Worm (Caenorhabditis elegans): Measurements from ENCODE around the gene chil-22.

DNA sequence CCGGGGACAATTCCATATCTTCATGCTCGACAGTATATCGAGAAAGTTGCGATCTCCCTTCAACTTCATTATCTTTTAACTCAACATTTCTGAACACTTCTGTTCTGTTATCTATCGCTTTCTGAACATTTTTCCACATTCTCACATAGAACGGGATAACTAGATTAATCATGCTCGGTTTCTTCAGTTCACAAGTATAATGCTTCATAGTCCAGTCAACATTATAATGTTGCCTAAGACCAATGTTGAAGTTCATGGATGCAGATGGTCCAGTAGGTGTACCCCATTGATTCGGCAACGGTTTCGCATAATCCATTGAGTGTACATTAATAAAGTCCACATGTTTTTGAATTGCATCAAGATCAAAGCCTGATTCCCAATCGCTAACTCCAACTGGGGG is 27.1 kb downstream of the chil-22 start:
- TF ChIP-seq ztf-29 (GFP tag; IDR thresholded peaks at IDR 0.05), result no peak
- TF ChIP-seq flt-1 (GFP tag; IDR thresholded peaks at IDR 0.05), result no peak
- no peak for TF ChIP-seq tab-1 (GFP tag; IDR thresholded peaks at IDR 0.05)
- TF ChIP-seq T22C8.4 (GFP tag; IDR thresholded peaks at IDR 0.05), result no peak
- no peak for TF ChIP-seq ref-1 (GFP tag; conservative IDR thresholded peaks at IDR 0.05)
- TF ChIP-seq cog-1 (tag; optimal IDR thresholded peaks at IDR 0.05), result no peak
